Fruit fly (Drosophila melanogaster): ENCODE data around the gene CG5282.

Gene CG5282

dm6 chr3L:20402665-20403492 lies 23.0 kb downstream of the CG5282 start (continued):
- no peak for TF ChIP-seq run (tag; optimal IDR thresholded peaks at IDR 0.05)
- no peak for TF ChIP-seq al (GFP tag; IDR thresholded peaks at IDR 0.05)
- peak; percentile 30 for TF ChIP-seq CoRest (tag; optimal IDR thresholded peaks at IDR 0.05)
- TF ChIP-seq Pdp1 (GFP tag; optimal IDR thresholded peaks at IDR 0.05): peak in 1 of 2 experiments; percentile 8
- peak; percentile 15 for TF ChIP-seq CG6813 (GFP tag; optimal IDR thresholded peaks at IDR 0.05)
- no peak for TF ChIP-seq CG10543 (GFP tag; optimal IDR thresholded peaks at IDR 0.05)
- TF ChIP-seq CG15514 (GFP tag; optimal IDR thresholded peaks at IDR 0.05): no peak
- TF ChIP-seq sens-2 (GFP tag; IDR thresholded peaks at IDR 0.05): no peak
- TF ChIP-seq Blimp-1 (GFP tag; optimal IDR thresholded peaks at IDR 0.05): no peak
- no peak for TF ChIP-seq CG3995 (GFP tag; optimal IDR thresholded peaks at IDR 0.05)
- TF ChIP-seq CG5180 (GFP tag; optimal IDR thresholded peaks at IDR 0.05): no peak
- TF ChIP-seq CG4404 (GFP tag; IDR thresholded peaks at IDR 0.05): peak; percentile 87
- no peak for TF ChIP-seq CG12942 (GFP tag; optimal IDR thresholded peaks at IDR 0.05)
- no peak for TF ChIP-seq CG11456 (GFP tag; IDR thresholded peaks at IDR 0.05)
- TF ChIP-seq sob (GFP tag; IDR thresholded peaks at IDR 0.05): no peak
- no peak for TF ChIP-seq CG7372 (GFP tag; IDR thresholded peaks at IDR 0.05)
- TF ChIP-seq CG13424 (tag; optimal IDR thresholded peaks at IDR 0.05): peak; percentile 0
- no peak for TF ChIP-seq Hr39 (optimal IDR thresholded peaks at IDR 0.05)
- no peak for TF ChIP-seq Scr (GFP tag; IDR thresholded peaks at IDR 0.05; ENCODE audit: partially characterized antibody)
- no peak for TF ChIP-seq nau (GFP tag; optimal IDR thresholded peaks at IDR 0.05)
- TF ChIP-seq CG9215 (GFP tag; IDR thresholded peaks at IDR 0.05): no peak
- 0 out of 2 replicates have a peak, but pooled peaks have one; percentile 66 for TF ChIP-seq CG10959 (GFP tag; IDR thresholded peaks at IDR 0.05)
- peak; percentile 54 for TF ChIP-seq Med (GFP tag)
- TF ChIP-seq E2f2 (GFP tag; IDR thresholded peaks at IDR 0.05): no peak
- TF ChIP-seq chn (GFP tag; optimal IDR thresholded peaks at IDR 0.05): no peak
- no peak for TF ChIP-seq p53 (GFP tag; optimal IDR thresholded peaks at IDR 0.05)
- TF ChIP-seq Gug (GFP tag; IDR thresholded peaks at IDR 0.05): no peak
- TF ChIP-seq btn (GFP tag; optimal IDR thresholded peaks at IDR 0.05): no peak
- TF ChIP-seq ttk (GFP tag; IDR thresholded peaks at IDR 0.05): no peak
- TF ChIP-seq abd-A (tag; optimal IDR thresholded peaks at IDR 0.05): no peak
- no peak for TF ChIP-seq CG13296 (GFP tag; optimal IDR thresholded peaks at IDR 0.05)
- TF ChIP-seq Bgb (GFP tag; IDR thresholded peaks at IDR 0.05; ENCODE audit: partially characterized antibody): no peak
- TF ChIP-seq CG17186 (GFP tag; optimal IDR thresholded peaks at IDR 0.05): no peak
- TF ChIP-seq Antp (GFP tag; optimal IDR thresholded peaks at IDR 0.05): no peak
- TF ChIP-seq Sin3A (optimal IDR thresholded peaks at IDR 0.05): no peak
- no peak for TF ChIP-seq trh (GFP tag; optimal IDR thresholded peaks at IDR 0.05)
- TF ChIP-seq Opbp (GFP tag; IDR thresholded peaks at IDR 0.05; ENCODE audit: partially characterized antibody): no peak
- TF ChIP-seq ems (GFP tag; optimal IDR thresholded peaks at IDR 0.05): no peak
- no peak for TF ChIP-seq tgo (GFP tag; IDR thresholded peaks at IDR 0.05)
- 0 out of 3 replicates have a peak, but pooled peaks have one; percentile 27 for TF ChIP-seq CG11695 (GFP tag; IDR thresholded peaks at IDR 0.05)
- TF ChIP-seq Dad (GFP tag; optimal IDR thresholded peaks at IDR 0.05): no peak
- TF ChIP-seq CG12071 (GFP tag; optimal IDR thresholded peaks at IDR 0.05): no peak
- no peak for TF ChIP-seq CG1647 (GFP tag; optimal IDR thresholded peaks at IDR 0.05)
- no peak for TF ChIP-seq CG2129 (GFP tag; IDR thresholded peaks at IDR 0.05; ENCODE audit: partially characterized antibody)
- TF ChIP-seq CG10565 (GFP tag; optimal IDR thresholded peaks at IDR 0.05): no peak
- TF ChIP-seq tio (GFP tag; optimal IDR thresholded peaks at IDR 0.05): no peak
- peak; percentile 30 for TF ChIP-seq CG4820 (GFP tag; optimal IDR thresholded peaks at IDR 0.05)
- peak; percentile 31; the same call in 1 of the 2 replicates for TF ChIP-seq CG6689 (GFP tag; IDR thresholded peaks at IDR 0.05)
- TF ChIP-seq CG10654 (GFP tag; optimal IDR thresholded peaks at IDR 0.05): no peak
- TF ChIP-seq Xbp1 (GFP tag; optimal IDR thresholded peaks at IDR 0.05): no peak

Measured in whole organism, embryonic.